Worm (Caenorhabditis elegans) whole organism, mixed stage, embryonic: ENCODE measurements around the gene F43G6.10.

ENCODE experiments used
- elt-1 ChIP-seq: sonication (generic microtip); optimal IDR thresholded peaks from 2 replicates; lab custom pipeline; 2017; ENCODE audit warnings: missing genetic modification characterization, mild to moderate bottlenecking, missing compliant biosample characterization, antibody characterized with exemption, moderate library complexity, borderline replicate concordance; ENCODE audit not compliant: insufficient read depth
- elt-3 ChIP-seq: fragments of 150-350 bp; optimal IDR thresholded peaks from 2 replicates; lab custom pipeline; 2014; ENCODE audit warnings: missing biosample characterization, missing genetic modification characterization
- nhr-237 ChIP-seq: fragments of 150-350 bp; optimal IDR thresholded peaks from 2 replicates; lab custom pipeline; 2014; ENCODE audit warnings: missing biosample characterization, missing genetic modification characterization
- pha-4 ChIP-seq: fragments of 150-350 bp; optimal IDR thresholded peaks from 2 replicates; lab custom pipeline; 2018; ENCODE audit warnings: missing biosample characterization, missing genetic modification reagents, missing genetic modification characterization
- unc-62 ChIP-seq: fragments of 150-350 bp; optimal IDR thresholded peaks from 2 replicates; lab custom pipeline; 2014; ENCODE audit warnings: missing biosample characterization, missing genetic modification reagents, missing genetic modification characterization

DNA sequence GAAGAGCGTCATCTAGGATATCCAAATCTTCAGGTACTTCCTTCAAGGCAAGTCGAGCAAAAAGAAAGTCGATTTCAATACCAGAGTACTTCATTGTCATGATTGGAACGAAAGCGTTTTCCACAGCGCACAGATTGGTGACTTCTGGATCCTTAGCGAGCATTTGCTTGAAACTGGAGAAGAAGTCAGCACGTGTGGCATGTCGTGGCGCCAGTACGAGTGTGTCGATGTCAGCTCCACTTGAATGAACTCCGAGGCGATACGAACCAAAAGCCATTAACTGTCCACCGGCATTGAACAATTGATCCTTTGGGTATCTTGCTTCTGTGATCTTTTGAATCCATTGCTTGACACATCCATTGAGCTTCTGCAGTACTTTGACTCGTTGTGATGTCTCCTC is 6.9 kb downstream of the F43G6.10 start:
- no peak for TF ChIP-seq elt-1 (tag; lab: Kevin White, UChicago)
- no peak for TF ChIP-seq elt-3
- TF ChIP-seq pha-4 (tag; lab: Kevin White, UChicago): no peak
- TF ChIP-seq nhr-237: no peak
- no peak for TF ChIP-seq unc-62 (GFP tag; lab: Kevin White, UChicago)
